Fruit fly (Drosophila melanogaster): ENCODE results near the gene CCT6.

Gene CCT6

dm6 chrX:15712409-15712808 is 34.0 kb upstream of the CCT6 start, which contains the start of gene HUWE1:
HUWE1 (plus strand) TSS chrX:15712628.
- TF ChIP-seq zen (tag; optimal IDR thresholded peaks at IDR 0.05) (peak; percentile 31), Doc3 (GFP tag; IDR thresholded peaks at IDR 0.05; ENCODE audit: partially characterized antibody) (peak; percentile 71), Fer1 (GFP tag; optimal IDR thresholded peaks at IDR 0.05) (no peak), CG10267 (tag; optimal IDR thresholded peaks at IDR 0.05) (peak; percentile 94), sug (tag; optimal IDR thresholded peaks at IDR 0.05) (no peak), croc (GFP tag; conservative IDR thresholded peaks at IDR 0.05) (no peak), seq (GFP tag; IDR thresholded peaks at IDR 0.05) (no peak), CG14441 (GFP tag; IDR thresholded peaks at IDR 0.05) (no peak), mld (GFP tag; IDR thresholded peaks at IDR 0.05; ENCODE audit: partially characterized antibody) (peak; percentile 66; the same call in 2 of the 3 replicates), ranshi (GFP tag; IDR thresholded peaks at IDR 0.05) (no peak), lola (GFP tag; optimal IDR thresholded peaks at IDR 0.05) (no peak), CG12071 (GFP tag; optimal IDR thresholded peaks at IDR 0.05) (no peak), CG1233 (GFP tag; optimal IDR thresholded peaks at IDR 0.05) (no peak), ems (GFP tag; optimal IDR thresholded peaks at IDR 0.05) (no peak), dm (GFP tag; optimal IDR thresholded peaks at IDR 0.05) (peak; percentile 63), bbx (GFP tag; IDR thresholded peaks at IDR 0.05; ENCODE audit: partially characterized antibody) (peak; percentile 83), fu2 (GFP tag; optimal IDR thresholded peaks at IDR 0.05) (no peak), Ravus (GFP tag; IDR thresholded peaks at IDR 0.05) (no peak), pzg (GFP tag; optimal IDR thresholded peaks at IDR 0.05) (peak; percentile 92), Dad (GFP tag; optimal IDR thresholded peaks at IDR 0.05) (no peak), wek (GFP tag; optimal IDR thresholded peaks at IDR 0.05) (no peak), BEAF-32 (GFP tag; optimal IDR thresholded peaks at IDR 0.05) (peak; percentile 90), otp (GFP tag; IDR thresholded peaks at IDR 0.05) (no peak), Nf-YC (tag; optimal IDR thresholded peaks at IDR 0.05) (no peak), CG9437 (GFP tag; optimal IDR thresholded peaks at IDR 0.05) (no peak), ara (GFP tag; IDR thresholded peaks at IDR 0.05) (no peak), CG31365 (tag; optimal IDR thresholded peaks at IDR 0.05) (no peak), nerfin-2 (GFP tag; IDR thresholded peaks at IDR 0.05; ENCODE audit: partially characterized antibody) (peak; percentile 57), CG8765 (GFP tag; IDR thresholded peaks at IDR 0.05) (no peak), gt (GFP tag; IDR thresholded peaks at IDR 0.05) (no peak), CG14710 (tag; optimal IDR thresholded peaks at IDR 0.05) (peak; percentile 93), CG30403 (GFP tag; optimal IDR thresholded peaks at IDR 0.05) (no peak), CG1024 (GFP tag; IDR thresholded peaks at IDR 0.05) (no peak), CHES-1-like (GFP tag; optimal IDR thresholded peaks at IDR 0.05) (peak; percentile 43), ttk (GFP tag; IDR thresholded peaks at IDR 0.05) (no peak), tin (GFP tag; optimal IDR thresholded peaks at IDR 0.05) (no peak), inv (GFP tag; IDR thresholded peaks at IDR 0.05; ENCODE audit: partially characterized antibody) (peak; percentile 72), CG8478 (optimal IDR thresholded peaks at IDR 0.05) (no peak), crol (GFP tag; IDR thresholded peaks at IDR 0.05) (no peak), CG12391 (tag; optimal IDR thresholded peaks at IDR 0.05) (peak; percentile 37), CG15479 (GFP tag; optimal IDR thresholded peaks at IDR 0.05) (no peak), dpn (GFP tag; optimal IDR thresholded peaks at IDR 0.05) (peak in 1 of 2 experiments; percentile 4), CG13287 (GFP tag; IDR thresholded peaks at IDR 0.05; ENCODE audit: partially characterized antibody) (peak; percentile 89), fru (optimal IDR thresholded peaks at IDR 0.05) (no peak), exex (tag; optimal IDR thresholded peaks at IDR 0.05) (no peak), ash1 (GFP tag; optimal IDR thresholded peaks at IDR 0.05) (no peak), Trl (optimal IDR thresholded peaks at IDR 0.05) (no peak), Trl (GFP tag; optimal IDR thresholded peaks at IDR 0.05) (no peak), CG34422 (GFP tag; IDR thresholded peaks at IDR 0.05) (no peak), CG30431 (GFP tag; optimal IDR thresholded peaks at IDR 0.05) (no peak), Hr78 (GFP tag; optimal IDR thresholded peaks at IDR 0.05) (no peak), br (optimal IDR thresholded peaks at IDR 0.05) (no peak)

Measured in whole organism, embryonic.